Fruit fly (Drosophila melanogaster) whole organism, embryonic: ENCODE data around the gene CG7058.

Experiments used
- Adf1 ChIP-seq: fragments of 200-800 bp; sonication (Bioruptor generic); IDR thresholded peaks from 2 replicates; pipeline ENCODE4 v1.3.6; 2022; ENCODE audit warnings: missing biosample characterization, missing genetic modification characterization
- CG10462 ChIP-seq: fragments of 200-800 bp; sonication (Bioruptor generic); optimal IDR thresholded peaks from 2 replicates; lab custom pipeline; 2016; ENCODE audit warnings: missing biosample characterization, missing genetic modification characterization
- CG10654 ChIP-seq: fragments of 200-800 bp; sonication (Bioruptor generic); optimal IDR thresholded peaks from 2 replicates; lab custom pipeline; 2016; ENCODE audit warnings: missing biosample characterization, missing genetic modification characterization
- CG10979 ChIP-seq: fragments of 200-800 bp; sonication (Bioruptor generic); optimal IDR thresholded peaks from 2 replicates; lab custom pipeline; 2018; ENCODE audit warnings: missing biosample characterization, mild to moderate bottlenecking, missing genetic modification characterization, moderate library complexity
- CG11085 ChIP-seq: fragments of 200-800 bp; sonication (Bioruptor generic); IDR thresholded peaks from 2 replicates; pipeline ENCODE4 v1.3.6; 2022; ENCODE audit warnings: missing biosample characterization, missing genetic modification characterization
- CG11695 ChIP-seq: fragments of 200-800 bp; sonication (Bioruptor generic); IDR thresholded peaks from 3 replicates; pipeline ENCODE4 v1.3.6; 2022; ENCODE audit warnings: missing biosample characterization, missing genetic modification characterization
- CG11696 ChIP-seq: fragments of 200-800 bp; sonication (Bioruptor generic); IDR thresholded peaks from 2 replicates; pipeline ENCODE4 v1.3.6; 2022; ENCODE audit warnings: missing biosample characterization, missing genetic modification characterization
- CG13287 ChIP-seq: fragments of 200-800 bp; sonication (Bioruptor generic); IDR thresholded peaks from 2 replicates; pipeline ENCODE4 v1.3.6; 2022; ENCODE audit warnings: missing biosample characterization, missing genetic modification characterization; ENCODE audit not compliant: partially characterized antibody
- CG13296 ChIP-seq: fragments of 200-800 bp; sonication (Bioruptor generic); optimal IDR thresholded peaks from 3 replicates; lab custom pipeline; 2018; ENCODE audit warnings: missing biosample characterization, mild to moderate bottlenecking, missing genetic modification characterization
- CG13424 ChIP-seq: fragments of 200-800 bp; sonication (Bioruptor generic); optimal IDR thresholded peaks from 2 replicates; lab custom pipeline; 2019; ENCODE audit warnings: missing biosample characterization, mild to moderate bottlenecking, missing genetic modification characterization, moderate library complexity
- CG14050 ChIP-seq: fragments of 200-800 bp; sonication (Bioruptor generic); IDR thresholded peaks from 3 replicates; pipeline ENCODE4 v1.3.6; 2022; ENCODE audit warnings: missing biosample characterization, missing genetic modification characterization
- CG14441 ChIP-seq: fragments of 200-800 bp; sonication (Bioruptor generic); IDR thresholded peaks from 2 replicates; pipeline ENCODE4 v1.3.6; 2022; ENCODE audit warnings: missing biosample characterization, missing genetic modification characterization
- CG15269 ChIP-seq: fragments of 200-800 bp; sonication (Bioruptor generic); optimal IDR thresholded peaks from 2 replicates; lab custom pipeline; 2018; ENCODE audit warnings: missing biosample characterization, mild to moderate bottlenecking, missing genetic modification characterization, moderate library complexity
- CG1792 ChIP-seq: fragments of 200-800 bp; sonication (Bioruptor generic); optimal IDR thresholded peaks from 2 replicates; lab custom pipeline; 2016; ENCODE audit warnings: missing biosample characterization, missing genetic modification characterization
- CG32767 ChIP-seq: fragments of 200-800 bp; sonication (Bioruptor generic); IDR thresholded peaks from 2 replicates; pipeline ENCODE4 v1.3.6; 2022; ENCODE audit warnings: missing biosample characterization, missing genetic modification characterization
- CG3281 ChIP-seq: fragments of 200-800 bp; sonication (Bioruptor generic); optimal IDR thresholded peaks from 3 replicates; lab custom pipeline; 2017; ENCODE audit warnings: missing biosample characterization, mild to moderate bottlenecking, missing genetic modification characterization
- CG34224 ChIP-seq: fragments of 200-800 bp; sonication (Bioruptor generic); IDR thresholded peaks from 3 replicates; pipeline ENCODE4 v1.3.6; 2022; ENCODE audit warnings: missing biosample characterization, missing genetic modification characterization; ENCODE audit not compliant: partially characterized antibody
- CG3995 ChIP-seq: fragments of 200-800 bp; sonication (Bioruptor generic); optimal IDR thresholded peaks from 3 replicates; lab custom pipeline; 2016; ENCODE audit warnings: missing biosample characterization, missing genetic modification characterization
- CG4730 ChIP-seq: fragments of 200-800 bp; sonication (Bioruptor generic); IDR thresholded peaks from 2 replicates; pipeline ENCODE4 v1.3.6; 2022; ENCODE audit warnings: missing biosample characterization, missing genetic modification characterization
- CG6765 ChIP-seq: fragments of 200-800 bp; sonication (Bioruptor generic); optimal IDR thresholded peaks from 3 replicates; lab custom pipeline; 2017; ENCODE audit warnings: missing biosample characterization, mild to moderate bottlenecking, missing genetic modification characterization
- CG7372 ChIP-seq: fragments of 200-800 bp; sonication (Bioruptor generic); IDR thresholded peaks from 2 replicates; pipeline ENCODE4 v1.3.6; 2022; ENCODE audit warnings: missing biosample characterization, missing genetic modification characterization
- CG7786 ChIP-seq: fragments of 200-800 bp; sonication (Bioruptor generic); optimal IDR thresholded peaks from 2 replicates; lab custom pipeline; 2016; ENCODE audit warnings: missing biosample characterization, missing genetic modification characterization
- CG8281 ChIP-seq: fragments of 200-800 bp; sonication (Bioruptor generic); optimal IDR thresholded peaks from 2 replicates; lab custom pipeline; 2018; ENCODE audit warnings: missing biosample characterization, mild to moderate bottlenecking, missing genetic modification characterization, moderate library complexity
- CG8290 ChIP-seq, 3 experiments: fragments of 200-800 bp; sonication (Bioruptor generic); optimal IDR thresholded peaks; 2 replicates each; lab custom pipeline; 2016 to 2019; ENCODE audit warnings: missing biosample characterization in 3 of 3, missing genetic modification characterization in 3 of 3, mild to moderate bottlenecking in 2 of 3, moderate library complexity in 1 of 3
- CG8359 ChIP-seq: fragments of 200-800 bp; sonication (Bioruptor generic); optimal IDR thresholded peaks from 2 replicates; lab custom pipeline; 2017; ENCODE audit warnings: missing biosample characterization, mild to moderate bottlenecking, missing genetic modification characterization, borderline replicate concordance
- D19A ChIP-seq: fragments of 200-800 bp; optimal IDR thresholded peaks from 3 replicates; lab custom pipeline; 2019; ENCODE audit warnings: missing biosample characterization, mild to moderate bottlenecking, missing genetic modification characterization, moderate library complexity
- Fer1 ChIP-seq: fragments of 200-800 bp; sonication (Bioruptor generic); optimal IDR thresholded peaks from 2 replicates; lab custom pipeline; 2017; ENCODE audit warnings: missing biosample characterization, mild to moderate bottlenecking, missing genetic modification characterization
- HLHmδ ChIP-seq: fragments of 200-800 bp; sonication (Bioruptor generic); optimal IDR thresholded peaks from 2 replicates; lab custom pipeline; 2018; ENCODE audit warnings: missing biosample characterization, mild to moderate bottlenecking, missing genetic modification characterization, moderate library complexity
- HmgZ ChIP-seq: fragments of 200-800 bp; sonication (Bioruptor generic); optimal IDR thresholded peaks from 2 replicates; lab custom pipeline; 2018; ENCODE audit warnings: missing biosample characterization, mild to moderate bottlenecking, missing genetic modification characterization
- Jarid2 ChIP-seq: fragments of 200-800 bp; sonication (Bioruptor generic); optimal IDR thresholded peaks from 3 replicates; lab custom pipeline; 2017; ENCODE audit warnings: mild to moderate bottlenecking, missing biosample characterization, missing genetic modification reagents, missing genetic modification characterization
- Lpt ChIP-seq: fragments of >200 bp; optimal IDR thresholded peaks from 2 replicates; lab custom pipeline; 2018; ENCODE audit warnings: missing biosample characterization, missing genetic modification characterization
- Nf-YC ChIP-seq: fragments of 200-800 bp; optimal IDR thresholded peaks from 3 replicates; lab custom pipeline; 2019; ENCODE audit warnings: missing biosample characterization, mild to moderate bottlenecking, missing genetic modification characterization, moderate library complexity
- Ptx1 ChIP-seq: fragments of 200-800 bp; sonication (Bioruptor generic); IDR thresholded peaks from 2 replicates; pipeline ENCODE4 v1.3.6; 2022; ENCODE audit warnings: missing biosample characterization, missing genetic modification characterization
- Trl ChIP-seq, 3 experiments: fragments of >200 bp in 2 of 3; fragments of 200-800 bp in 1 of 3; sonication (Bioruptor generic) in 1 of 3; optimal IDR thresholded peaks; 2 replicates in 1 of 3; 3 replicates in 2 of 3; lab custom pipeline; 2016 to 2017; ENCODE audit warnings: missing biosample characterization in 1 of 3, missing genetic modification characterization in 1 of 3
- Xrp1 ChIP-seq: fragments of 200-800 bp; sonication (Bioruptor generic); IDR thresholded peaks from 2 replicates; pipeline ENCODE4 v1.3.6; 2022; ENCODE audit warnings: missing biosample characterization, missing genetic modification characterization
- bbx ChIP-seq: fragments of 200-800 bp; sonication (Bioruptor generic); IDR thresholded peaks from 2 replicates; pipeline ENCODE4 v1.3.6; 2022; ENCODE audit warnings: missing biosample characterization, missing genetic modification characterization; ENCODE audit not compliant: partially characterized antibody
- chinmo ChIP-seq: fragments of 200-800 bp; sonication (Bioruptor generic); IDR thresholded peaks from 4 replicates; pipeline ENCODE4 v1.3.6; 2022; ENCODE audit warnings: missing biosample characterization, missing genetic modification characterization; ENCODE audit not compliant: partially characterized antibody
- chm ChIP-seq: fragments of 200-800 bp; sonication (Bioruptor generic); IDR thresholded peaks from 2 replicates; pipeline ENCODE4 v1.3.6; 2022; ENCODE audit warnings: missing biosample characterization, missing genetic modification characterization
- cwo ChIP-seq: fragments of 200-800 bp; sonication (Bioruptor generic); optimal IDR thresholded peaks from 3 replicates; lab custom pipeline; 2017; ENCODE audit warnings: missing biosample characterization, missing genetic modification characterization, mild to moderate bottlenecking, moderate library complexity, missing genetic modification reagents
- hth ChIP-seq: fragments of >200 bp; optimal IDR thresholded peaks from 2 replicates; lab custom pipeline; 2017; ENCODE audit warnings: inconsistent platforms
- kni ChIP-seq: fragments of 200-800 bp; sonication (Bioruptor generic); optimal IDR thresholded peaks from 3 replicates; lab custom pipeline; 2017; ENCODE audit warnings: mild to moderate bottlenecking, missing biosample characterization, missing genetic modification reagents, missing genetic modification characterization
- nom ChIP-seq: fragments of 200-800 bp; sonication (Bioruptor generic); optimal IDR thresholded peaks from 2 replicates; lab custom pipeline; 2017; ENCODE audit warnings: missing biosample characterization, missing genetic modification characterization, mild to moderate bottlenecking, moderate library complexity, missing genetic modification reagents
- pros ChIP-seq: fragments of 200-800 bp; sonication (Bioruptor generic); optimal IDR thresholded peaks from 3 replicates; lab custom pipeline; 2019; ENCODE audit warnings: missing biosample characterization, mild to moderate bottlenecking, missing genetic modification characterization, moderate library complexity
- row ChIP-seq: fragments of 200-800 bp; sonication (Bioruptor generic); IDR thresholded peaks from 3 replicates; pipeline ENCODE4 v1.3.6; 2022; ENCODE audit warnings: missing biosample characterization, missing genetic modification characterization
- sens ChIP-seq: fragments of 200-800 bp; sonication (Bioruptor generic); peaks from one replicate; lab custom pipeline; 2016; ENCODE audit warnings: missing biosample characterization, missing genetic modification characterization
- so ChIP-seq: fragments of 200-800 bp; sonication (Bioruptor generic); IDR thresholded peaks from 3 replicates; pipeline ENCODE4 v1.3.6; 2022; ENCODE audit warnings: missing biosample characterization, missing genetic modification characterization
- tna ChIP-seq: fragments of 200-800 bp; sonication (Bioruptor generic); IDR thresholded peaks from 2 replicates; pipeline ENCODE4 v1.3.6; 2022; ENCODE audit warnings: missing biosample characterization, missing genetic modification characterization; ENCODE audit not compliant: partially characterized antibody
- wdn ChIP-seq: fragments of 200-800 bp; sonication (Bioruptor generic); IDR thresholded peaks from 2 replicates; pipeline ENCODE4 v1.3.6; 2022; ENCODE audit warnings: missing biosample characterization, missing genetic modification characterization
- yki ChIP-seq: fragments of >200 bp; optimal IDR thresholded peaks from 3 replicates; lab custom pipeline; 2018

Gene CG7058

dm6 chrX:18832371-18832852 lies 25.9 kb downstream of the CG7058 start, which contains the start of gene Pvf1 (continued):
- TF ChIP-seq CG11695 (GFP tag; lab: Robert Waterston, UW) (no peak), CG13287 (peak; percentile 20; the same call in 1 of the 2 replicates), CG1792 (GFP tag; lab: Kevin White, UChicago) (no peak), CG3995 (GFP tag; lab: Kevin White, UChicago) (peak; percentile 85), HmgZ (tag; lab: Kevin White, UChicago) (peak; percentile 25), chm (GFP tag; lab: Robert Waterston, UW) (peak; percentile 44; the same call in 1 of the 2 replicates), CG14441 (0 out of 2 replicates have a peak, but pooled peaks have one; percentile 34), Adf1 (GFP tag; lab: Robert Waterston, UW) (peak; percentile 25; the same call in 1 of the 2 replicates), chinmo (peak; percentile 68; the same call in 1 of the 4 replicates), CG7786 (no peak), so (GFP tag; lab: Robert Waterston, UW) (peak; percentile 36; the same call in 1 of the 3 replicates), Trl (optimal IDR thresholded peaks at IDR 0.05; lab: Kevin White, UChicago) (peak; percentile 82), Trl (GFP tag; optimal IDR thresholded peaks at IDR 0.05; lab: Kevin White, UChicago) (no peak), CG11085 (no peak), CG7372 (no peak), wdn (GFP tag; lab: Robert Waterston, UW) (no peak), bbx (peak; percentile 37; the same call in 1 of the 2 replicates), Jarid2 (peak; percentile 80), CG11696 (GFP tag; lab: Robert Waterston, UW) (no peak), HLHmδ (no peak), hth (no peak), Nf-YC (peak; percentile 34), yki (peak; percentile 35), CG8359 (GFP tag; lab: Kevin White, UChicago) (no peak), D19A (tag; lab: Kevin White, UChicago) (peak; percentile 67), CG13296 (GFP tag; lab: Kevin White, UChicago) (peak; percentile 9), CG8290 (GFP tag; optimal IDR thresholded peaks at IDR 0.05; lab: Kevin White, UChicago) (no peak), CG8290 (tag; optimal IDR thresholded peaks at IDR 0.05; lab: Kevin White, UChicago) (no peak), CG10462 (GFP tag; lab: Kevin White, UChicago) (no peak), Lpt (no peak), CG8281 (peak; percentile 29), CG4730 (GFP tag; lab: Robert Waterston, UW) (no peak), CG3281 (GFP tag; lab: Kevin White, UChicago) (peak; percentile 26), tna (GFP tag; lab: Robert Waterston, UW) (0 out of 2 replicates have a peak, but pooled peaks have one; percentile 19), CG10654 (GFP tag; lab: Kevin White, UChicago) (no peak), CG14050 (GFP tag; lab: Robert Waterston, UW) (peak; percentile 70; the same call in 2 of the 3 replicates), CG15269 (tag; lab: Kevin White, UChicago) (peak; percentile 36), row (peak; percentile 77), CG13424 (tag; lab: Kevin White, UChicago) (no peak), CG6765 (peak; percentile 13), sens (peak; percentile 80), CG32767 (GFP tag; lab: Robert Waterston, UW) (no peak), CG34224 (GFP tag; lab: Robert Waterston, UW) (no peak; the same call in 2 of the 3 replicates), Fer1 (GFP tag; lab: Kevin White, UChicago) (peak; percentile 31), cwo (peak; percentile 9), Ptx1 (GFP tag; lab: Robert Waterston, UW) (no peak), CG10979 (tag; lab: Kevin White, UChicago) (no peak), nom (GFP tag; lab: Kevin White, UChicago) (peak; percentile 64), pros (GFP tag; lab: Kevin White, UChicago) (no peak), Xrp1 (GFP tag; lab: Robert Waterston, UW) (peak; percentile 29; the same call in 1 of the 2 replicates), kni (GFP tag; lab: Kevin White, UChicago) (peak; percentile 25)
